Fruit fly (Drosophila melanogaster): Measurements from ENCODE around the gene mamo.

Gene mamo

DNA sequence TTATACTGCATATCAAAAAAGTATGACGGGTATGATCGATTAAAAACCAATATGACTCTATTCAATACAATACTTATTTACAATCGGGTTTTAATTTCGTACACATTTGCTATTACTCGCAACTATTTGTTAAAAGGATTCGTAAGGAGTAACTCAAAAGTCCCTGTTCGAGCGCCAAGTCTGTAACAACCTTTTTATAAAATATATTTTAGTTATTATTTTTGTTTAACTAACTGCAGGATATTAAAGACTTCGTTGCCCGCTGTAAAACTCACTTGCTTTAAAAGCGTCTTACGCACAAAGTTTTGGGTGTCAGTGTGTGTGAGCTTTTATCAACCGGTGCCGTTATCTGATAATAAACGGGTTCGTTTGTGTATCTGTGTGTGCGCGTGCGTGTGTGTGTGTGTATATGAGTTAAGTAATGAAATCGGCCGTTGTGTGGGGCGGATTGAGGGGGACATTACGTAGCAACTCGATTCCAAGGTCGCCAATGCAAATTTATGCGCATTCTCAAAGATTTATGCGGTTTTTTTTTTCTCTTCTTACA, 99.4 kb downstream of the mamo start (continued):
- peak; percentile 93 for TF ChIP-seq Oli (tag; optimal IDR thresholded peaks at IDR 0.05)
- TF ChIP-seq grau (tag; optimal IDR thresholded peaks at IDR 0.05): peak; percentile 94
- TF ChIP-seq zf30C (GFP tag; optimal IDR thresholded peaks at IDR 0.05): no peak
- TF ChIP-seq CG2199 (GFP tag; IDR thresholded peaks at IDR 0.05): no peak
- TF ChIP-seq Sox100B (GFP tag; optimal IDR thresholded peaks at IDR 0.05): peak; percentile 86
- TF ChIP-seq NfI (GFP tag; optimal IDR thresholded peaks at IDR 0.05): peak; percentile 91
- TF ChIP-seq Hand (GFP tag; optimal IDR thresholded peaks at IDR 0.05): peak; percentile 65
- TF ChIP-seq Eip74EF (GFP tag; optimal IDR thresholded peaks at IDR 0.05): peak in 1 of 2 experiments; percentile 74
- peak; percentile 88 for TF ChIP-seq CG9932 (GFP tag; IDR thresholded peaks at IDR 0.05)
- peak; percentile 89 for TF ChIP-seq Hr3 (GFP tag; optimal IDR thresholded peaks at IDR 0.05)
- TF ChIP-seq CG7556 (GFP tag; optimal IDR thresholded peaks at IDR 0.05): peak; percentile 93
- TF ChIP-seq CG7786 (GFP tag; optimal IDR thresholded peaks at IDR 0.05): peak; percentile 63
- peak; percentile 70 for TF ChIP-seq CG12219 (GFP tag; optimal IDR thresholded peaks at IDR 0.05)
- TF ChIP-seq CG15479 (GFP tag; optimal IDR thresholded peaks at IDR 0.05): no peak
- TF ChIP-seq gfzf (GFP tag; optimal IDR thresholded peaks at IDR 0.05): no peak
- TF ChIP-seq CG8478 (optimal IDR thresholded peaks at IDR 0.05): no peak
- peak; percentile 81 for TF ChIP-seq CG10274 (GFP tag; optimal IDR thresholded peaks at IDR 0.05)
- TF ChIP-seq trem (tag; optimal IDR thresholded peaks at IDR 0.05): peak; percentile 51
- TF ChIP-seq Trl (optimal IDR thresholded peaks at IDR 0.05): no peak
- TF ChIP-seq Trl (GFP tag; optimal IDR thresholded peaks at IDR 0.05): peak; percentile 53
- peak; percentile 20 for TF ChIP-seq fd64A (GFP tag; optimal IDR thresholded peaks at IDR 0.05)
- TF ChIP-seq CG5180 (GFP tag; optimal IDR thresholded peaks at IDR 0.05): peak; percentile 58
- peak; percentile 82 for TF ChIP-seq CG11560 (tag; IDR thresholded peaks at IDR 0.05)
- peak; percentile 83 for TF ChIP-seq HLH3B (GFP tag; IDR thresholded peaks at IDR 0.05)
- TF ChIP-seq CG6854 (GFP tag; optimal IDR thresholded peaks at IDR 0.05): peak; percentile 76
- no peak for TF ChIP-seq HmgD (GFP tag; optimal IDR thresholded peaks at IDR 0.05)
- TF ChIP-seq sob (GFP tag; IDR thresholded peaks at IDR 0.05): peak; percentile 90
- TF ChIP-seq zen (tag; optimal IDR thresholded peaks at IDR 0.05): peak; percentile 73
- peak; percentile 75 for TF ChIP-seq wdn (GFP tag; IDR thresholded peaks at IDR 0.05)
- peak; percentile 78 for TF ChIP-seq CG12299 (tag; optimal IDR thresholded peaks at IDR 0.05)
- TF ChIP-seq schlank (tag; optimal IDR thresholded peaks at IDR 0.05): peak; percentile 74
- no peak for TF ChIP-seq hb (GFP tag; IDR thresholded peaks at IDR 0.05; ENCODE audit: partially characterized antibody)
- no peak for TF ChIP-seq CG4282 (GFP tag; optimal IDR thresholded peaks at IDR 0.05)
- TF ChIP-seq Ets97D (GFP tag; optimal IDR thresholded peaks at IDR 0.05): peak; percentile 50
- peak; percentile 77; the same call in 2 of the 3 replicates for TF ChIP-seq CG3726 (GFP tag; IDR thresholded peaks at IDR 0.05)
- TF ChIP-seq MESR4 (GFP tag; optimal IDR thresholded peaks at IDR 0.05): no peak
- TF ChIP-seq CG16815 (GFP tag; optimal IDR thresholded peaks at IDR 0.05): peak; percentile 87
- TF ChIP-seq CG4424 (GFP tag; optimal IDR thresholded peaks at IDR 0.05): peak; percentile 82
- peak; percentile 92 for TF ChIP-seq CG14014 (GFP tag; IDR thresholded peaks at IDR 0.05)
- peak; percentile 54 for TF ChIP-seq sug (tag; optimal IDR thresholded peaks at IDR 0.05)
- no peak for TF ChIP-seq Bgb (GFP tag; IDR thresholded peaks at IDR 0.05; ENCODE audit: partially characterized antibody)
- TF ChIP-seq ase (GFP tag; IDR thresholded peaks at IDR 0.05): peak; percentile 59; the same call in 2 of the 3 replicates
- TF ChIP-seq gem (tag; optimal IDR thresholded peaks at IDR 0.05): peak; percentile 96
- TF ChIP-seq Mad (GFP tag; optimal IDR thresholded peaks at IDR 0.05): peak; percentile 55
- peak; percentile 39 for TF ChIP-seq CG8089 (GFP tag; optimal IDR thresholded peaks at IDR 0.05)
- TF ChIP-seq cg (GFP tag; optimal IDR thresholded peaks at IDR 0.05): peak; percentile 60
- TF ChIP-seq corto (GFP tag; optimal IDR thresholded peaks at IDR 0.05): peak; percentile 50
- TF ChIP-seq CG18262 (tag; optimal IDR thresholded peaks at IDR 0.05): peak; percentile 89
- TF ChIP-seq Hr51 (GFP tag; optimal IDR thresholded peaks at IDR 0.05): peak; percentile 45 to 93
- peak; percentile 31 for TF ChIP-seq luna (GFP tag; optimal IDR thresholded peaks at IDR 0.05)

Data from whole organism, embryonic.